Worm (Caenorhabditis elegans) whole organism, mixed stage, embryonic: ENCODE measurements around the gene msh-5.

ENCODE experiments used
- ces-1 ChIP-seq: fragments of 150-350 bp; optimal IDR thresholded peaks from 2 replicates; lab custom pipeline; 2014; ENCODE audit warnings: missing biosample characterization, missing genetic modification reagents, missing genetic modification characterization
- elt-1 ChIP-seq: sonication (generic microtip); optimal IDR thresholded peaks from 2 replicates; lab custom pipeline; 2017; ENCODE audit warnings: missing genetic modification characterization, mild to moderate bottlenecking, missing compliant biosample characterization, antibody characterized with exemption, moderate library complexity, borderline replicate concordance; ENCODE audit not compliant: insufficient read depth
- lsy-2 ChIP-seq: fragments of 150-350 bp; optimal IDR thresholded peaks from 2 replicates; lab custom pipeline; 2014; ENCODE audit warnings: missing biosample characterization, missing genetic modification characterization
- mep-1 ChIP-seq: fragments of 150-350 bp; optimal IDR thresholded peaks from 2 replicates; lab custom pipeline; 2017; ENCODE audit warnings: missing biosample characterization, missing genetic modification reagents, missing genetic modification characterization, inconsistent platforms
- sem-2 ChIP-seq: fragments of 200-800 bp; sonication (Bioruptor generic); optimal IDR thresholded peaks from 2 replicates; lab custom pipeline; 2018; ENCODE audit warnings: mild to moderate bottlenecking, missing genetic modification characterization, missing compliant biosample characterization
- snpc-4 ChIP-seq: fragments of 150-350 bp; optimal IDR thresholded peaks from 2 replicates; lab custom pipeline; 2014; ENCODE audit warnings: missing biosample characterization, missing genetic modification characterization
- ztf-11 ChIP-seq: fragments of 150-350 bp; optimal IDR thresholded peaks from 2 replicates; lab custom pipeline; 2014; ENCODE audit warnings: missing biosample characterization, missing genetic modification characterization

- TF ChIP-seq mep-1 (tag; lab: Kevin White, UChicago) (no peak), snpc-4 (tag; lab: Kevin White, UChicago) (no peak), sem-2 (GFP tag; lab: Kevin White, UChicago) (no peak), elt-1 (no peak), ces-1 (GFP tag; lab: Kevin White, UChicago) (no peak), lsy-2 (tag; lab: Kevin White, UChicago) (no peak), ztf-11 (no peak)
Observed at ce11 chrIV:13142254-13142653, 12.8 kb upstream of the msh-5 start, which contains the start of gene spe-43.
